Worm (Caenorhabditis elegans): Measurements from ENCODE around the gene npr-35.

DNA sequence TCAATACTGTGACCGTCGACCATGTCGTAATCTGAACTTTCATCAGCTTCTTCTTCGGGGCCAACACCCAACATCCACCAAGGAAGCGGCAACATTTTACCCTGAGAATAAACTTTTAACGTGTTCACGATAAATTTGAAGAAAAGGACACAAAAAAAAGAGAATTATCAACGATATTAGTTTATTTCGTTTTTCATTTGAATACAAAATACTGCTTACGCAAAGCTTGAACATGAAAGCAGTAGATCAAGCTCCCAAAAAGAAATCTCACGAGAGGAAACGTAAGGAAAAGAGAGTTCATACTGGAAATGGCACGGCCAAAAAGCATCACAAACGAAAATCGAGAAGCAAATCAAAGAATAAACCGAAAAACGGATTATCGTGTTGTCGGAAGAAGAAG lies 20.1 kb downstream of the npr-35 start, which contains the start of the genes C46A5.6 and C46A5.1:
- no peak for TF ChIP-seq elt-3 (tag; optimal IDR thresholded peaks at IDR 0.05)
- no peak for TF ChIP-seq zag-1 (tag; optimal IDR thresholded peaks at IDR 0.05)
- no peak for TF ChIP-seq dpl-1 (GFP tag; optimal IDR thresholded peaks at IDR 0.05)
- TF ChIP-seq fkh-10 (GFP tag; optimal IDR thresholded peaks at IDR 0.05): no peak
- no peak for TF ChIP-seq unc-86 (tag; optimal IDR thresholded peaks at IDR 0.05)
- TF ChIP-seq mep-1 (tag; optimal IDR thresholded peaks at IDR 0.05): no peak
- no peak for TF ChIP-seq pax-3 (tag; optimal IDR thresholded peaks at IDR 0.05)
- no peak for TF ChIP-seq jun-1 (tag; optimal IDR thresholded peaks at IDR 0.05)
- no peak for TF ChIP-seq C34B4.2 (tag; optimal IDR thresholded peaks at IDR 0.05)
- TF ChIP-seq sox-4 (tag; optimal IDR thresholded peaks at IDR 0.05): no peak
- TF ChIP-seq nhr-12 (tag; optimal IDR thresholded peaks at IDR 0.05): no peak
- no peak for TF ChIP-seq ztf-11 (tag; optimal IDR thresholded peaks at IDR 0.05)
- no peak for TF ChIP-seq mab-9 (GFP tag; IDR thresholded peaks at IDR 0.05)
- TF ChIP-seq blmp-1 (tag; optimal IDR thresholded peaks at IDR 0.05): no peak

Measured in whole organism, L1 larva.